Worm (Caenorhabditis elegans): ENCODE measurements around the gene srh-16.

- TF ChIP-seq aly-2 (tag; optimal IDR thresholded peaks at IDR 0.05) (no peak), zag-1 (tag; optimal IDR thresholded peaks at IDR 0.05) (no peak), ama-1 (optimal IDR thresholded peaks at IDR 0.05) (no peak), fos-1 (tag; optimal IDR thresholded peaks at IDR 0.05) (no peak), unc-62 (GFP tag; optimal IDR thresholded peaks at IDR 0.05) (no peak), ztf-11 (tag; optimal IDR thresholded peaks at IDR 0.05) (no peak), nhr-25 (tag; optimal IDR thresholded peaks at IDR 0.05) (no peak), nhr-11 (tag; optimal IDR thresholded peaks at IDR 0.05) (no peak), ceh-16 (tag; optimal IDR thresholded peaks at IDR 0.05) (no peak), mdl-1 (tag; optimal IDR thresholded peaks at IDR 0.05) (no peak), nhr-237 (tag; optimal IDR thresholded peaks at IDR 0.05) (no peak), dmd-4 (tag; optimal IDR thresholded peaks at IDR 0.05) (no peak), snpc-4 (tag; optimal IDR thresholded peaks at IDR 0.05) (no peak), nhr-21 (tag; optimal IDR thresholded peaks at IDR 0.05) (no peak)
These were observed 30.3 kb upstream of the srh-16 start, which contains the start of gene tbb-6 for ce11 chrV:12261377-12261776.

Data from whole organism, L2 larva.